Fruit fly (Drosophila melanogaster): ENCODE measurements around the gene tim.

tim gene

DNA sequence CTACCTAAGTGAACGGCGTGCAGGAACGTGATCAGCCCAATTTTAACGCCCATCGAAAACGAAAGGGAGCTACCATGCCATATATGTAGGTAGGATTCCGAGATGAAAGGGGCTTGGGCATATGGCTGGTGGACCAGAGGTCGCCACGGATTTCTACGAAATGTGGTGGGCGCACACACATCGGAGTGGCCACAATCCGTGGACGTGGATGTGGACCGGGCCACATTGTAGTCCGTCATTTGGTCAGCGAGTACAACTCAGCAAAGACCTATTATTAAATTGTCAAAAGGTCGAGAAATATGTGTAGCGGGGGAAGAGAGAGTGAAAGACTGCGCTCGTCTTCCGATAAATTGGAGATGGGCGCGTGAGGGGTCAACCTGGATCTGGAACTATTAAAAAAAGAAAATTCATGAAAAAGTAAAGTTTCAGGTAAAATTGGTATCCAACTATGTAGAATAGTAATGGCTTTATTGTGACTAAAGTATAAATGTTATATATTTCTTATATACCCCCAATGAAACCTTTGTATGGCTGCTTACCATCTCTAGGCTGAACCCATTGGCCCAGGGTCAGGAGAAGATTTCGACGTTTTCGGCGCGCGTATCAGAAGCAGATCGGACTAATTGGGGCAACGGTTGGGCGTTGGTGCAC lies 47.6 kb upstream of the tim start (continued):
- TF ChIP-seq CG16863 (GFP tag; optimal IDR thresholded peaks at IDR 0.05) (no peak), CG2199 (GFP tag; IDR thresholded peaks at IDR 0.05) (no peak), CG4360 (GFP tag; IDR thresholded peaks at IDR 0.05) (no peak), ttk (GFP tag; IDR thresholded peaks at IDR 0.05) (no peak), crp (GFP tag; optimal IDR thresholded peaks at IDR 0.05) (no peak), sisA (GFP tag; IDR thresholded peaks at IDR 0.05) (no peak), Fer3 (tag; optimal IDR thresholded peaks at IDR 0.05) (no peak), danr (GFP tag; IDR thresholded peaks at IDR 0.05) (no peak), ind (GFP tag; optimal IDR thresholded peaks at IDR 0.05) (no peak), trem (tag; optimal IDR thresholded peaks at IDR 0.05) (no peak), bbx (GFP tag; IDR thresholded peaks at IDR 0.05; ENCODE audit: partially characterized antibody) (no peak), unpg (GFP tag; optimal IDR thresholded peaks at IDR 0.05) (peak; percentile 12), zf30C (GFP tag; optimal IDR thresholded peaks at IDR 0.05) (no peak), Usf (GFP tag; optimal IDR thresholded peaks at IDR 0.05) (no peak), tgo (GFP tag; IDR thresholded peaks at IDR 0.05) (no peak), rib (GFP tag; IDR thresholded peaks at IDR 0.05) (no peak), az2 (GFP tag; optimal IDR thresholded peaks at IDR 0.05) (no peak), crc (GFP tag; optimal IDR thresholded peaks at IDR 0.05) (no peak), fru (optimal IDR thresholded peaks at IDR 0.05) (no peak), CG42726 (GFP tag; IDR thresholded peaks at IDR 0.05; ENCODE audit: partially characterized antibody) (no peak), Fer1 (GFP tag; optimal IDR thresholded peaks at IDR 0.05) (no peak), CG7928 (GFP tag; optimal IDR thresholded peaks at IDR 0.05) (no peak), CG3281 (GFP tag; optimal IDR thresholded peaks at IDR 0.05) (no peak), CG34224 (GFP tag; IDR thresholded peaks at IDR 0.05; ENCODE audit: partially characterized antibody) (no peak), D19A (tag; optimal IDR thresholded peaks at IDR 0.05) (peak; percentile 21), chinmo (GFP tag; IDR thresholded peaks at IDR 0.05; ENCODE audit: partially characterized antibody) (no peak), Doc3 (GFP tag; IDR thresholded peaks at IDR 0.05; ENCODE audit: partially characterized antibody) (peak; percentile 63; the same call in 2 of the 3 replicates), CG12219 (GFP tag; optimal IDR thresholded peaks at IDR 0.05) (no peak), CG11560 (tag; IDR thresholded peaks at IDR 0.05) (no peak), dan (GFP tag; IDR thresholded peaks at IDR 0.05) (peak; percentile 45; the same call in 1 of the 2 replicates), CG2116 (GFP tag; optimal IDR thresholded peaks at IDR 0.05) (no peak), sc (optimal IDR thresholded peaks at IDR 0.05) (no peak), sc (GFP tag; optimal IDR thresholded peaks at IDR 0.05) (no peak), Asciz (GFP tag; optimal IDR thresholded peaks at IDR 0.05) (no peak), Aef1 (GFP tag; IDR thresholded peaks at IDR 0.05) (no peak), Taf1 (GFP tag; IDR thresholded peaks at IDR 0.05) (no peak), Eip74EF (GFP tag; optimal IDR thresholded peaks at IDR 0.05) (no peak), CG14710 (tag; optimal IDR thresholded peaks at IDR 0.05) (peak; percentile 57), Optix (GFP tag; IDR thresholded peaks at IDR 0.05) (peak; percentile 51; the same call in 1 of the 3 replicates), ewg (GFP tag; optimal IDR thresholded peaks at IDR 0.05) (no peak), insv (GFP tag; optimal IDR thresholded peaks at IDR 0.05) (no peak), CG30403 (GFP tag; optimal IDR thresholded peaks at IDR 0.05) (no peak), repo (GFP tag; optimal IDR thresholded peaks at IDR 0.05) (no peak), E2f1 (GFP tag; IDR thresholded peaks at IDR 0.05) (0 out of 2 replicates have a peak, but pooled peaks have one; percentile 8), HLHmδ (GFP tag; optimal IDR thresholded peaks at IDR 0.05) (no peak), Dref (GFP tag; IDR thresholded peaks at IDR 0.05) (no peak), CG10959 (GFP tag; IDR thresholded peaks at IDR 0.05) (peak; percentile 59; the same call in 1 of the 2 replicates), CG30431 (GFP tag; optimal IDR thresholded peaks at IDR 0.05) (no peak), BEAF-32 (GFP tag; optimal IDR thresholded peaks at IDR 0.05) (peak; percentile 56), CG4854 (GFP tag; optimal IDR thresholded peaks at IDR 0.05) (no peak)
